Worm (Caenorhabditis elegans): Measurements from ENCODE around the gene Y39A1A.10.

Y39A1A.10 gene

DNA sequence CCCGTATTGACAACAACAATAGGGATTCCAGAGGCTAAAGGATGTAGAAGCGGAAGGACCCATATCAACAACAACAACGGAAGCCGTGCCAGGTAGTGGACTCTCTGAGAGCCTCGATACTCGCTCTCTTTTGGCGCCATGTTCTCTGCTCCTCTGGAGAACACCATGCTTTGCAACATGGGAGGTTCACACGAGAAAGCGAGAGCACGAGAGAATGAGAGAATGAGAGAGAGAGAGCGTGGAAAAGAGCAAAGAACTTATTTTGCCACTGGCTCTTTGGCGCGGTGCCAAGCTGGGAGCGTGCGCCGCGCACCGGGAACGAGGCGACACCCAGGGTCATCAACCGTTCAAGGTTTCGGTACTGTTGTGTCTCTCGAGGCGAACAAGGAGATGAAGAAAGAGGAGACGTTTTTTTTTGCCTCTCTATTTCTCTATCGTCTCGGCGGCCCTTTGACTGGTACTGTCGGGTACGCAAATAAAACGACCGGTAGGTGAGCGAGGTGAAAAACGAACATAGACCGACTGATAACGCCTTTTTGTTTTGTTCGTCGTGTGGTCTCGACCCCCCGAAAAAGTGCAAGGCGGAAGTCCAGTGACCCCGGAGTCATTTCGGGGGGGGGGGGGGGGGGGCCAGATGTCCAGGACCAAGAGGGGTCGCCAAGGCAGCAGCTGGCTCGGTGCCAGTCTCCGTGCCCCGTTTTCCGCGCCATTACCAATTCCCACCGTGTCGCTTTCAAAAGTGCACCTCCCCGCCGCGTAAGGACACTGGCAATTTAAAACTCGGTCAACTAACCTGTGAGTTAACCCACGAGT, at the start of gene Y39A1A.10:
Gene Y39A1A.10, plus strand, starts transcription at position 139 of the 813 bp plus-strand sequence.
- no peak for TF ChIP-seq unc-62 (GFP tag; optimal IDR thresholded peaks at IDR 0.05)

DNA sequence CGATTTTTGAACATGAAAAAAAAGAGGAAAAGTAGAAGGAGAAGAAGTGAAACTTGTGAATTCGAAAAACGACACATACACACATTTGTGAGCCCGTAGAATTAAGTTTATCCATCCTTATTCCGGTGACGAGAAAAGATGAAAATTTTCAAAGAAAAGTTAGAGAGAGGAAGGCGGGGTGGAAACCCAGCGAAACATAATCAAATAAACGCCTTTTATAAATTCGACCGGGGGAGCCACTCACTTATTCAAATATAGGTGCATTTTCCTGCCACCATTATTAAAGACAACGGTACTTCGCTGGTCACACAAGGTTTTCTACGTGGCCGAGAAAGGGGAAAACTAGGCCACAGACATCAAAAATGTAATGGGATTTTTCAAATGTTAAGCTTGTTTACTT, 49.0 kb upstream of the Y39A1A.10 start:
- TF ChIP-seq unc-62 (GFP tag; optimal IDR thresholded peaks at IDR 0.05), result no peak

- TF ChIP-seq unc-62 (GFP tag; optimal IDR thresholded peaks at IDR 0.05), result no peak
Measured at ce11 chrIII:10586243-10586642, 46.3 kb upstream of the Y39A1A.10 start, which contains the start of gene Y45F3A.5. TSS of gene Y45F3A.5 (minus strand) at chrIII:10586343.

- no peak for TF ChIP-seq unc-62 (GFP tag; optimal IDR thresholded peaks at IDR 0.05)
Measured at ce11 chrIII:10592074-10592473, 40.5 kb upstream of the Y39A1A.10 start.

DNA sequence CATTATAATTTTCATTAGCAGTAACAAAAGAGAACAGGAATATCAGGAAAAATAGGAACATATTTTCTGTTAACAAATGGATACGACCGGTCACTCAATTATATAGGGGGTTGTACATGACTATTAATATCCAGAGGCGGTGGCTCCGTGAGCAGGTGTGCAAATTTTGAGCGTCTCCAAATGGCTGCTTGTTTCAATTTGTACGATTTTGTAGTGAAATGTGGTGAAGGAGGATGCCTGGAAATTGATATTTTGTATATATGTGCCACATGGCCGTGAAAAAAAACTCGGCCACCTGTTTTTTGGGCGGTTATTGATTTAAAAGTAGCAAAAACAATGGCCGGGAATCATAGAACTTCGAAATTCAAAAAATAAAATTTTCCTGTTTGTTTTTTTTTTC, 39.8 kb upstream of the Y39A1A.10 start, which contains the start of gene Y45F3A.8:
Gene Y45F3A.8, minus strand, starts transcription at position 101 of the 400 bp plus-strand sequence.
- no peak for TF ChIP-seq unc-62 (GFP tag; optimal IDR thresholded peaks at IDR 0.05)

DNA sequence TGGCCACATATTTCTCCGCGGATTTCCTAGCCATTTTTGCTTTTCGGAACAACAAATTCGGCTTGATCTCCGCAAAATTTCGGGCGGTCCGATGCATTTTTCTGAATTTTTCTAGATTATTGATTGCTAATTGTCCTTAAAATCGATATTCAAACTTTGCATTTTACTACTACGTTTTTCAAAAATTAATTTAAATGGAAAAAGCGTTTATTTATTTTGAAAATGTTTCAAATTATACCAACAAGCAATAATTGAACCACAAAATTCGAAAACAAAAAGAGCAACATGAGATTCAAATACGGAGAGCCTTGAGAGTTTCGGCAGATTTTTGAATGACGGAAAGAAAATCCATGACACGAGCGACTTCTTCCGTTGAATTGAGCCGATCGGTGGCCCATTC, 37.5 kb upstream of the Y39A1A.10 start, which contains the start of gene Y45F3A.9:
Gene Y45F3A.9, minus strand, starts transcription at position 101 of the 400 bp plus-strand sequence.
- no peak for TF ChIP-seq unc-62 (GFP tag; optimal IDR thresholded peaks at IDR 0.05)

DNA sequence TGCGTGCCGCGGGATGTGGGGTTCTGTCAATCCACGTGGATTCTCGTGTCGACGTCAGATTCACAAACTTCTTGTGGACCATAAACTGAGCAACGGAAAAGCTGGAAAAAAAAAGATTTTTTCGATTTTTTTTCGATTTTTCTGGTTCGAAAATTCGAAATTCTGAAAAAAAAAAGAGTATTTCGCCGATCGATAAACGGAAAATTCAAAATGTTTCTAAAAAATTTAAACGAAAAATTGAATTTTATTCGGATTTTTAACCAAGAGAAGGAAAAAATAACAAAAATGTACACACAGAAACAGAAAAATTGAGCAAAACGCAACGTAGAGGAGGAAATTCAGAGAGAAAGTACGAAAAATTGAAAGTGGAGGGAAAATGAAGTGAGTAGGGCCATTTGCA, 36.1 kb upstream of the Y39A1A.10 start, which contains the start of gene Y39A1A.3:
Gene Y39A1A.3, minus strand, starts transcription at position 101 of the 400 bp plus-strand sequence.
- no peak for TF ChIP-seq unc-62 (GFP tag; optimal IDR thresholded peaks at IDR 0.05)

ce11 chrIII:10599699-10600098, 32.8 kb upstream of the Y39A1A.10 start:
- no peak for TF ChIP-seq unc-62 (GFP tag; optimal IDR thresholded peaks at IDR 0.05)

DNA sequence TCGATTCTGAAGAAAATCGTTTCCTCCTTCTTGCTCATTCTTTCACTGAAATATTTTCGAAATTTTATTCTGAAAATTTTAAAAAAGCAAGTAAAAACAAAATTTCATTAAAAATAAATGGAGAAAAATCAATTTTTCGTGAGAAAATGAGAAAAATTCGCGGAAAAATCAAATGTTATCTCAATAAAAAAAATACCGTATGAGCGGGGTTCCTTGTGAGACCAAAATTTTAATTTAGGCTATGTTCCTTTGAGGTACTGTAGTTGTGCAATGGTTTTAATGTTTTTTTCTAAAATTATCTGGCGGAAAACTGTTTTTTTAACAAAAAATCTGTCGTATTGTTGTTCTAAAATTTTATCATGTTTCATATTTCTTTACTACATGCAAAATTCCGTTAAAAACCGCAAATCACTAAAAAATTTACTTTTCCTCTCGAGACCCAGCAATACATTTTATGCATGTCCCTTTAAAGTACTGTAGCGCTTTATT, 32.3 kb upstream of the Y39A1A.10 start, which contains the start of gene epg-6:
Gene epg-6, minus strand, starts transcription at position 51 of the 489 bp plus-strand sequence.
- TF ChIP-seq unc-62 (GFP tag; optimal IDR thresholded peaks at IDR 0.05), result no peak

DNA sequence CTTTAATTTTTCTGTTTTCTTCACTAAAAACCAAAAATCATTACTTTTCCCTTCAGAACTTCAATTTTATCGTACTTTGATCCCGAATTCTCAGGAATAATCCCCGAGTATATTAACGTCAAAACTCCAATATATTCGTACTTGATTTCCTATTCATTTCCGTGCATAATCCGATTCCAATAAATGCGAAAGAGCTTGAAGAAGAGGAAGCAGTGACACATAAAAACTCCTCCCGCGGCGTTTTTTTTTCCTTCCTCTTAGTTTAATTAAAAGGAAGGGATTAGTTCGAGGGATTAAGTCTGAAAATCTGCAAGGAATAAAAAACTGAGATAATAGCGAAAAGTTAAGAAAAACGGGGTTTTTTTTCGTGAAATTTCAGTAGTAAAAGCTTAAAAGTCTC, 31.6 kb upstream of the Y39A1A.10 start:
- TF ChIP-seq unc-62 (GFP tag; optimal IDR thresholded peaks at IDR 0.05), result no peak

DNA sequence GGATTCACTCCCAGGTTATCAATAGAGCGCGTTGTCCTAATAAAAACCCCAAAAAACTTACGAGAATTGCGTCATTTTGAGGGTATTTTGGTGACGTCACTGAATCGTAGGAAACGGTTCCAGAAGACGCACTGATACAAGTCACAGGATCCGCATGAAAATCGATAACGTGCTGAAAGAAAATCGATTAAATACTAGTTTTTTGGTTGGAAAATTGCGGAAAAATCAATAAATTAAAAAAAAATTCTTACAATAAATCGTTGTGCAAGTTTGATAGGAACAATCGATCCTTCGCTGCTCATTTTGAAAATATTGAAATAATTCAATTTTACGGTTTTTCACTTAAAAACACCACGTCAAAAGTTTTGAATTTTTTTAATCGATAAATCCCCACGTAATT, 29.3 kb upstream of the Y39A1A.10 start, which contains the start of gene Y39A1A.2:
Gene Y39A1A.2, minus strand, starts transcription at position 319 of the 400 bp plus-strand sequence.
- no peak for TF ChIP-seq unc-62 (GFP tag; optimal IDR thresholded peaks at IDR 0.05)

- no peak for TF ChIP-seq unc-62 (GFP tag; optimal IDR thresholded peaks at IDR 0.05)
Measured at ce11 chrIII:10604325-10604724, 28.2 kb upstream of the Y39A1A.10 start.

DNA sequence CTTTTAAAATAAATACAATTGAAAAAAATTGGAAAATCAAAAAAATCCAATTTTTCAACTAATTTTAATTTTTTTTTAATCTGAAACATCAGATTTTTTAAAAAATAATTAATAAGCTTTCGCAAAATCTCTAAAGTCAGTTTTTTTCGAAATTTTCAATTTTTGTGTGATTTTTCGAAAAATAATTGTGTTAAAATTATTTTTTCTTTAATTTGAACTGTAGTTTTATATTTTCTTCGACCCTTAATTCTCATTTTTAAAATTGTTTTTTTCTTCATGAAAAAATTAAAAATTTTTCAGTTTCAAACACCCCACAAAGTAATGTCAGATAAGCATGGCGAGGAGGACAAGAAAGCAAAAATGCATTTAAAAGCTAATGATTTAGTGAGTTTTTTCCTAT, 27.5 kb upstream of the Y39A1A.10 start, which contains the start of gene rabx-5:
Gene rabx-5, plus strand, starts transcription at position 301 of the 400 bp plus-strand sequence.
- TF ChIP-seq unc-62 (GFP tag; optimal IDR thresholded peaks at IDR 0.05), result no peak

ce11 chrIII:10608161-10608560, 24.4 kb upstream of the Y39A1A.10 start:
- TF ChIP-seq unc-62 (GFP tag; optimal IDR thresholded peaks at IDR 0.05), result no peak

- no peak for TF ChIP-seq unc-62 (GFP tag; optimal IDR thresholded peaks at IDR 0.05)
Measured at ce11 chrIII:10612333-10612732, 20.2 kb upstream of the Y39A1A.10 start, which contains the start of gene Y39A1A.24. TSS of gene Y39A1A.24 (plus strand) at chrIII:10612633.

ce11 chrIII:10615166-10615565, 17.4 kb upstream of the Y39A1A.10 start, which contains the start of gene mrpl-22:
TSS of gene mrpl-22 (plus strand) at chrIII:10615466.
- TF ChIP-seq unc-62 (GFP tag; optimal IDR thresholded peaks at IDR 0.05), result no peak

ce11 chrIII:10621208-10621607, 11.3 kb upstream of the Y39A1A.10 start, which contains the start of the genes lron-10 and hpr-9:
TSS of gene lron-10 (minus strand) at chrIII:10621369.
TSS of gene hpr-9 (plus strand) at chrIII:10621551.
- TF ChIP-seq unc-62 (GFP tag; optimal IDR thresholded peaks at IDR 0.05), result no peak
